Worm (Caenorhabditis elegans) whole organism, L2 larva: ENCODE results near the gene C18D11.1.

Experiments used
- Y55F3AM.14 ChIP-seq: fragments of 200-800 bp; sonication (Bioruptor generic); optimal IDR thresholded peaks from 2 replicates; lab custom pipeline; 2018; ENCODE audit warnings: mild to moderate bottlenecking, missing genetic modification characterization, missing compliant biosample characterization
- ZK546.5 ChIP-seq: sonication (generic microtip); optimal IDR thresholded peaks from 2 replicates; lab custom pipeline; 2017; ENCODE audit warnings: missing biosample characterization, missing genetic modification characterization
- mdl-1 ChIP-seq, 2 experiments: fragments of 150-350 bp in 1 of 2; sonication (generic microtip) in 1 of 2; optimal IDR thresholded peaks; 2 replicates each; lab custom pipeline; 2017; ENCODE audit warnings: missing biosample characterization in 2 of 2, missing genetic modification characterization in 2 of 2
- nhr-12 ChIP-seq: fragments of 150-350 bp; optimal IDR thresholded peaks from 2 replicates; lab custom pipeline; 2014; ENCODE audit warnings: missing biosample characterization, missing genetic modification characterization
- sem-4 ChIP-seq: fragments of 150-350 bp; optimal IDR thresholded peaks from 2 replicates; lab custom pipeline; 2014; ENCODE audit warnings: missing biosample characterization, missing genetic modification reagents, missing genetic modification characterization
- unc-62 ChIP-seq: fragments of 150-350 bp; optimal IDR thresholded peaks from 2 replicates; lab custom pipeline; 2014; ENCODE audit warnings: missing biosample characterization, missing genetic modification reagents, missing genetic modification characterization
- ztf-11 ChIP-seq: sonication (generic microtip); optimal IDR thresholded peaks from 2 replicates; lab custom pipeline; 2017; ENCODE audit warnings: missing biosample characterization, missing genetic modification characterization

- TF ChIP-seq Y55F3AM.14 (GFP tag; lab: Kevin White, UChicago) (no peak), mdl-1 (tag; optimal IDR thresholded peaks at IDR 0.05; lab: Kevin White, UChicago) (no peak), ZK546.5 (tag; lab: Kevin White, UChicago) (no peak), ztf-11 (no peak), sem-4 (tag; lab: Kevin White, UChicago) (no peak), unc-62 (GFP tag; lab: Kevin White, UChicago) (no peak), nhr-12 (no peak)
Measured at ce11 chrIII:11846365-11846764, 30.0 kb downstream of the C18D11.1 start, which contains the start of gene ntl-3.
